Worm (Caenorhabditis elegans): ENCODE measurements around the gene ttr-33.

ce11 chrV:7864663-7865062 is 27.0 kb upstream of the ttr-33 start, which contains the start of gene C37C3.11:
- TF ChIP-seq ets-4 (tag; optimal IDR thresholded peaks at IDR 0.05) = no peak
- TF ChIP-seq ref-2 (tag; optimal IDR thresholded peaks at IDR 0.05) = no peak
- no peak for TF ChIP-seq fkh-10 (GFP tag; optimal IDR thresholded peaks at IDR 0.05)
- TF ChIP-seq ceh-9 (tag; optimal IDR thresholded peaks at IDR 0.05) = no peak
- TF ChIP-seq pha-4 (tag; optimal IDR thresholded peaks at IDR 0.05) = no peak
- no peak for TF ChIP-seq lin-11 (tag; optimal IDR thresholded peaks at IDR 0.05)
- no peak for TF ChIP-seq unc-42 (tag; optimal IDR thresholded peaks at IDR 0.05)
- no peak for TF ChIP-seq elt-2 (tag; optimal IDR thresholded peaks at IDR 0.05)

Measured in whole organism, late embryonic.